Worm (Caenorhabditis elegans): ENCODE results near the gene F54D5.9.

ce11 chrII:11566970-11567711 is 22.5 kb upstream of the F54D5.9 start, which contains the start of gene F54D5.5:
- no peak for TF ChIP-seq lsy-27 (tag; optimal IDR thresholded peaks at IDR 0.05; ENCODE audit: borderline replicate concordance, insufficient read depth)
- TF ChIP-seq tbp1 (GFP tag; optimal IDR thresholded peaks at IDR 0.05): no peak
- TF ChIP-seq Y67H2A.10 (GFP tag; conservative IDR thresholded peaks at IDR 0.05): no peak
- TF ChIP-seq unc-62 (GFP tag; optimal IDR thresholded peaks at IDR 0.05): no peak
- no peak for TF ChIP-seq xnd-1 (tag; optimal IDR thresholded peaks at IDR 0.05)
